Fruit fly (Drosophila melanogaster) Kc167 (cell line): ENCODE measurements around the gene beta4GalNAcTB.

ENCODE experiments used
- Myc ChIP-seq: fragments of >200 bp; optimal IDR thresholded peaks from 2 replicates; lab custom pipeline; 2017; ENCODE audit warnings: missing external identifiers
- insv ChIP-seq: fragments of >200 bp; optimal IDR thresholded peaks from 3 replicates; lab custom pipeline; 2018; ENCODE audit warnings: missing external identifiers

- TF ChIP-seq insv (no peak), Myc (no peak)
Measured at dm6 chr3R:29077572-29077971, 43.8 kb upstream of the beta4GalNAcTB start.
